Worm (Caenorhabditis elegans) whole organism, mixed stage, embryonic: ENCODE data around the gene F09B12.3.

Source experiments
- M03D4.4 ChIP-seq: sonication (generic microtip); optimal IDR thresholded peaks from 2 replicates; lab custom pipeline; 2017; ENCODE audit warnings: mild to moderate bottlenecking, missing genetic modification characterization, missing compliant biosample characterization
- bed-3 ChIP-seq: fragments of 200-800 bp; sonication (Bioruptor generic); optimal IDR thresholded peaks from 3 replicates; lab custom pipeline; 2018; ENCODE audit warnings: mild to moderate bottlenecking, missing genetic modification characterization, moderate library complexity, missing compliant biosample characterization
- blmp-1 ChIP-seq: fragments of 150-350 bp; optimal IDR thresholded peaks from 2 replicates; lab custom pipeline; 2014; ENCODE audit warnings: missing biosample characterization, missing genetic modification characterization
- ceh-39 ChIP-seq: fragments of 150-350 bp; optimal IDR thresholded peaks from 2 replicates; lab custom pipeline; 2014; ENCODE audit warnings: missing biosample characterization, missing genetic modification characterization
- ceh-43 ChIP-seq: fragments of 200-800 bp; sonication (Bioruptor generic); optimal IDR thresholded peaks from 2 replicates; lab custom pipeline; 2018; ENCODE audit warnings: mild to moderate bottlenecking, missing genetic modification characterization, moderate library complexity, missing compliant biosample characterization
- ceh-83 ChIP-seq: fragments of 200-800 bp; sonication (Bioruptor generic); optimal IDR thresholded peaks from 2 replicates; lab custom pipeline; 2018; ENCODE audit warnings: mild to moderate bottlenecking, missing genetic modification characterization, missing compliant biosample characterization
- ces-1 ChIP-seq: fragments of 150-350 bp; optimal IDR thresholded peaks from 2 replicates; lab custom pipeline; 2014; ENCODE audit warnings: missing biosample characterization, missing genetic modification reagents, missing genetic modification characterization
- cnd-1 ChIP-seq: fragments of 200-800 bp; sonication (Bioruptor generic); optimal IDR thresholded peaks from 2 replicates; lab custom pipeline; 2018; ENCODE audit warnings: mild to moderate bottlenecking, missing genetic modification characterization, missing compliant biosample characterization
- drap-1 ChIP-seq: fragments of 200-800 bp; sonication (Bioruptor generic); optimal IDR thresholded peaks from 3 replicates; lab custom pipeline; 2018; ENCODE audit warnings: mild to moderate bottlenecking, missing genetic modification characterization, missing compliant biosample characterization
- elt-1 ChIP-seq: sonication (generic microtip); optimal IDR thresholded peaks from 2 replicates; lab custom pipeline; 2017; ENCODE audit warnings: missing genetic modification characterization, mild to moderate bottlenecking, missing compliant biosample characterization, antibody characterized with exemption, moderate library complexity, borderline replicate concordance; ENCODE audit not compliant: insufficient read depth
- elt-3 ChIP-seq: fragments of 150-350 bp; optimal IDR thresholded peaks from 2 replicates; lab custom pipeline; 2014; ENCODE audit warnings: missing biosample characterization, missing genetic modification characterization
- flh-1 ChIP-seq: fragments of 200-800 bp; sonication (Bioruptor generic); optimal IDR thresholded peaks from 2 replicates; lab custom pipeline; 2018; ENCODE audit warnings: mild to moderate bottlenecking, missing genetic modification characterization, moderate library complexity, missing compliant biosample characterization
- ham-2 ChIP-seq: fragments of 200-800 bp; sonication (Bioruptor generic); optimal IDR thresholded peaks from 2 replicates; lab custom pipeline; 2018; ENCODE audit warnings: mild to moderate bottlenecking, missing genetic modification characterization, missing compliant biosample characterization
- hlh-1 ChIP-seq: fragments of 150-350 bp; optimal IDR thresholded peaks from 2 replicates; lab custom pipeline; 2014; ENCODE audit warnings: missing biosample characterization, missing genetic modification reagents, missing genetic modification characterization
- lin-32 ChIP-seq: fragments of 200-800 bp; sonication (Bioruptor generic); optimal IDR thresholded peaks from 2 replicates; lab custom pipeline; 2018; ENCODE audit warnings: mild to moderate bottlenecking, missing genetic modification characterization, missing compliant biosample characterization
- lsy-2 ChIP-seq: fragments of 150-350 bp; optimal IDR thresholded peaks from 2 replicates; lab custom pipeline; 2014; ENCODE audit warnings: missing biosample characterization, missing genetic modification characterization
- mab-5 ChIP-seq: fragments of 150-350 bp; optimal IDR thresholded peaks from 2 replicates; lab custom pipeline; 2014; ENCODE audit warnings: missing biosample characterization, missing genetic modification characterization
- mls-2 ChIP-seq: sonication (generic microtip); optimal IDR thresholded peaks from 2 replicates; lab custom pipeline; 2016; ENCODE audit warnings: mild to moderate bottlenecking, missing genetic modification characterization, moderate library complexity, missing compliant biosample characterization
- nhr-2 ChIP-seq: fragments of 150-350 bp; optimal IDR thresholded peaks from 2 replicates; lab custom pipeline; 2014; ENCODE audit warnings: missing biosample characterization, missing genetic modification characterization
- nhr-237 ChIP-seq: fragments of 150-350 bp; optimal IDR thresholded peaks from 2 replicates; lab custom pipeline; 2014; ENCODE audit warnings: missing biosample characterization, missing genetic modification characterization
- nhr-28 ChIP-seq: fragments of 150-350 bp; optimal IDR thresholded peaks from 2 replicates; lab custom pipeline; 2014; ENCODE audit warnings: missing biosample characterization, missing genetic modification characterization
- nhr-76 ChIP-seq: sonication (generic microtip); optimal IDR thresholded peaks from 2 replicates; lab custom pipeline; 2017; ENCODE audit warnings: missing biosample characterization, missing genetic modification characterization
- pha-4 ChIP-seq: fragments of 150-350 bp; optimal IDR thresholded peaks from 2 replicates; lab custom pipeline; 2018; ENCODE audit warnings: missing biosample characterization, missing genetic modification reagents, missing genetic modification characterization
- sem-2 ChIP-seq: fragments of 200-800 bp; sonication (Bioruptor generic); optimal IDR thresholded peaks from 2 replicates; lab custom pipeline; 2018; ENCODE audit warnings: mild to moderate bottlenecking, missing genetic modification characterization, missing compliant biosample characterization
- snpc-4 ChIP-seq: fragments of 150-350 bp; optimal IDR thresholded peaks from 2 replicates; lab custom pipeline; 2014; ENCODE audit warnings: missing biosample characterization, missing genetic modification characterization
- sptf-1 ChIP-seq: sonication (generic microtip); optimal IDR thresholded peaks from 2 replicates; lab custom pipeline; 2017; ENCODE audit warnings: mild to moderate bottlenecking, missing genetic modification characterization, moderate library complexity, missing compliant biosample characterization
- tbx-8 ChIP-seq: fragments of 200-800 bp; sonication (Bioruptor generic); optimal IDR thresholded peaks from 2 replicates; lab custom pipeline; 2018; ENCODE audit warnings: mild to moderate bottlenecking, missing genetic modification characterization, moderate library complexity, missing compliant biosample characterization
- unc-39 ChIP-seq: fragments of 150-350 bp; optimal IDR thresholded peaks from 2 replicates; lab custom pipeline; 2014; ENCODE audit warnings: missing biosample characterization, missing genetic modification characterization
- unc-62 ChIP-seq: fragments of 150-350 bp; optimal IDR thresholded peaks from 2 replicates; lab custom pipeline; 2014; ENCODE audit warnings: missing biosample characterization, missing genetic modification reagents, missing genetic modification characterization
- zip-8 ChIP-seq: fragments of 150-350 bp; optimal IDR thresholded peaks from 2 replicates; lab custom pipeline; 2014; ENCODE audit warnings: missing biosample characterization, missing genetic modification characterization
- ztf-11 ChIP-seq: fragments of 150-350 bp; optimal IDR thresholded peaks from 2 replicates; lab custom pipeline; 2014; ENCODE audit warnings: missing biosample characterization, missing genetic modification characterization

Gene F09B12.3

DNA sequence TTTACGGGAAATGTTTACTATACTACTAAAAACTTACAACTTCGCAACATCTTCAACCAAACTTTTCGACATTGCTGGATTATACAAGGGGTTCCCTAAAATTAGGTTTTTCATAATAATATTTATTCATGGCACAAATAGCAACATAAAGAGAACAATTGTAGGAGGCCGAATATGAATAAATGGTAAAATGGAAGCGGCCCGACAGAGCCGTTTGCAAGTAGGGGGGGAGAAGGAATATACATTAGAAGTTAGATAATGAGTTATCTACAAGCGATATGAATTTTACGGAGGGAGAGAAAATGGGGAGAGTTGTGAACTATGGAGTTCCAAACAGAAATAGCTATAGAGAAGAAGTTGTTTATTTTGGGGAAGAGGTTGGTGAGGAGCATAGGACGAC is 37.5 kb downstream of the F09B12.3 start, which contains the start of gene fbxa-96:
Gene fbxa-96, minus strand, starts transcription at position 101 of the 400 bp plus-strand sequence.
- TF ChIP-seq M03D4.4 (tag; lab: Kevin White, UChicago) (no peak), hlh-1 (tag; lab: Kevin White, UChicago) (no peak), pha-4 (no peak), sem-2 (no peak), elt-3 (tag; lab: Kevin White, UChicago) (no peak), blmp-1 (tag; lab: Kevin White, UChicago) (no peak), tbx-8 (no peak)
- TF ChIP-seq, all 35 proteins: peak for 0

- TF ChIP-seq elt-3 (tag; lab: Kevin White, UChicago) (no peak), mls-2 (tag; lab: Kevin White, UChicago) (no peak), elt-1 (tag; lab: Kevin White, UChicago) (no peak), nhr-28 (tag; lab: Kevin White, UChicago) (no peak), nhr-2 (no peak), ces-1 (GFP tag; lab: Kevin White, UChicago) (no peak), M03D4.4 (tag; lab: Kevin White, UChicago) (no peak), tbx-8 (no peak), nhr-237 (tag; lab: Kevin White, UChicago) (no peak), unc-39 (tag; lab: Kevin White, UChicago) (no peak), nhr-76 (tag; lab: Kevin White, UChicago) (no peak), snpc-4 (tag; lab: Kevin White, UChicago) (no peak), ham-2 (GFP tag; lab: Kevin White, UChicago) (no peak), bed-3 (GFP tag; lab: Kevin White, UChicago) (no peak), hlh-1 (tag; lab: Kevin White, UChicago) (no peak), drap-1 (GFP tag; lab: Kevin White, UChicago) (no peak), cnd-1 (tag; lab: Kevin White, UChicago) (no peak), blmp-1 (tag; lab: Kevin White, UChicago) (no peak), lsy-2 (tag; lab: Kevin White, UChicago) (no peak)
Observed at ce11 chrX:15057900-15058299, 39.9 kb downstream of the F09B12.3 start.

- TF ChIP-seq lin-32 (GFP tag; lab: Kevin White, UChicago): no peak
- TF ChIP-seq tbx-8: no peak
- no peak for TF ChIP-seq zip-8
- no peak for TF ChIP-seq pha-4
- TF ChIP-seq sptf-1 (tag; lab: Kevin White, UChicago): no peak
- no peak for TF ChIP-seq nhr-76 (tag; lab: Kevin White, UChicago)
- TF ChIP-seq ceh-83: no peak
- no peak for TF ChIP-seq blmp-1 (tag; lab: Kevin White, UChicago)
- no peak for TF ChIP-seq elt-3 (tag; lab: Kevin White, UChicago)
- TF ChIP-seq ceh-39: no peak
- no peak for TF ChIP-seq sem-2
Observed at ce11 chrX:15056737-15057136, 41.0 kb downstream of the F09B12.3 start, which contains the start of gene H03G16.5. Gene H03G16.5, minus strand, starts transcription at chrX:15056837.

- TF ChIP-seq flh-1 (GFP tag; lab: Kevin White, UChicago) (no peak), tbx-8 (no peak), hlh-1 (tag; lab: Kevin White, UChicago) (no peak), mab-5 (tag; lab: Kevin White, UChicago) (no peak), lsy-2 (tag; lab: Kevin White, UChicago) (no peak), pha-4 (no peak)
Observed at ce11 chrX:15055914-15056313, 41.8 kb downstream of the F09B12.3 start, which contains the start of gene H03G16.7. Gene H03G16.7, minus strand, starts transcription at chrX:15056014.

ce11 chrX:15053223-15053933 is 44.4 kb downstream of the F09B12.3 start, which contains the start of gene H03G16.1:
Gene H03G16.1, plus strand, starts transcription at chrX:15053883.
- TF ChIP-seq sptf-1 (tag; lab: Kevin White, UChicago) (no peak), zip-8 (no peak), unc-62 (GFP tag; lab: Kevin White, UChicago) (no peak), ztf-11 (tag; lab: Kevin White, UChicago) (no peak), ces-1 (GFP tag; lab: Kevin White, UChicago) (no peak), elt-1 (tag; lab: Kevin White, UChicago) (no peak), nhr-2 (no peak), sem-2 (no peak), mab-5 (tag; lab: Kevin White, UChicago) (no peak), tbx-8 (no peak), cnd-1 (tag; lab: Kevin White, UChicago) (no peak), ham-2 (GFP tag; lab: Kevin White, UChicago) (no peak), lin-32 (GFP tag; lab: Kevin White, UChicago) (no peak), hlh-1 (tag; lab: Kevin White, UChicago) (no peak), bed-3 (GFP tag; lab: Kevin White, UChicago) (no peak), ceh-43 (GFP tag; lab: Kevin White, UChicago) (no peak), flh-1 (GFP tag; lab: Kevin White, UChicago) (no peak)
